Worm (Caenorhabditis elegans) whole organism, L2 larva: ENCODE data around the gene atp-5.

ENCODE experiments used
- aly-2 ChIP-seq: fragments of 150-350 bp; optimal IDR thresholded peaks from 2 replicates; lab custom pipeline; 2014; ENCODE audit warnings: missing biosample characterization, missing genetic modification characterization
- elt-1 ChIP-seq: fragments of 150-350 bp; optimal IDR thresholded peaks from 2 replicates; lab custom pipeline; 2014; ENCODE audit warnings: missing biosample characterization, missing genetic modification characterization
- lsy-2 ChIP-seq, 2 experiments: fragments of 150-350 bp in 1 of 2; sonication (generic microtip) in 1 of 2; optimal IDR thresholded peaks; 2 replicates each; lab custom pipeline; 2014 to 2017; ENCODE audit warnings: missing biosample characterization in 2 of 2, missing genetic modification characterization in 2 of 2
- nhr-6 ChIP-seq: fragments of 150-350 bp; optimal IDR thresholded peaks from 2 replicates; lab custom pipeline; 2014; ENCODE audit warnings: missing biosample characterization, missing genetic modification characterization

DNA sequence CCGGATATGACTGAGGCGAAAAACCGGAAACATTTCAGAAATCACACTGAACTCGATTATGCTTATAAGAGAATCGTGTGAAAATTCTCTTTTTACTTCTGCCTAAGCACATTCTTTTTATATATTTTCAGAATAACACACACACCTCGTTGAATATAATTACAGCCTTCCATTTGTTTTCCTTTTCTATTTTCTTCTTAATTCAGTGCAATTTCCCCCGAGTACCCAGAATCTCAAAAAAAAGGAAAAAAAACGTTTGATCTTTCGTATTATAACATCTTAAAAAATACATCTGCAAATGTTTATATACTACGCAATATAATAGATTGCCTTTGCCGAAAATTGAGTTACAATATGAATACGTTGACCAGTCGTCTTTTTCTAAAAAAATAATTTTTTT, 8.1 kb upstream of the atp-5 start:
- TF ChIP-seq nhr-6 (tag; lab: Kevin White, UChicago) (no peak), elt-1 (tag; lab: Kevin White, UChicago) (no peak), aly-2 (tag; lab: Kevin White, UChicago) (no peak), lsy-2 (tag; optimal IDR thresholded peaks at IDR 0.05; lab: Kevin White, UChicago) (no peak)
